Fruit fly (Drosophila melanogaster): Measurements from ENCODE around the gene cpo.

cpo gene

dm6 chr3R:17949362-17950121 is 29.9 kb downstream of the cpo start (continued):
- TF ChIP-seq CG11247 (GFP tag; IDR thresholded peaks at IDR 0.05) (0 out of 2 replicates have a peak, but pooled peaks have one; percentile 31), CG10366 (GFP tag; IDR thresholded peaks at IDR 0.05) (peak; percentile 73), HLH4C (GFP tag; IDR thresholded peaks at IDR 0.05; ENCODE audit: partially characterized antibody) (no peak), corto (GFP tag; optimal IDR thresholded peaks at IDR 0.05) (no peak), CG11504 (tag; optimal IDR thresholded peaks at IDR 0.05) (peak; percentile 86), CG12769 (tag; optimal IDR thresholded peaks at IDR 0.05) (peak; percentile 21), CG11560 (tag; IDR thresholded peaks at IDR 0.05) (peak; percentile 66; the same call in 1 of the 3 replicates), gcm (GFP tag; optimal IDR thresholded peaks at IDR 0.05) (peak; percentile 59), prd (optimal IDR thresholded peaks at IDR 0.05) (no peak), prd (GFP tag; IDR thresholded peaks at IDR 0.05) (peak; percentile 83), Dll (GFP tag; IDR thresholded peaks at IDR 0.05; ENCODE audit: partially characterized antibody) (no peak), CG5245 (GFP tag; optimal IDR thresholded peaks at IDR 0.05) (peak; percentile 53), CG14014 (GFP tag; IDR thresholded peaks at IDR 0.05) (peak; percentile 56; the same call in 1 of the 2 replicates), CG18011 (GFP tag; optimal IDR thresholded peaks at IDR 0.05) (no peak), CG42726 (GFP tag; IDR thresholded peaks at IDR 0.05; ENCODE audit: partially characterized antibody) (no peak), nau (GFP tag; optimal IDR thresholded peaks at IDR 0.05) (peak; percentile 65), ewg (GFP tag; optimal IDR thresholded peaks at IDR 0.05) (peak; percentile 69), Hey (tag; optimal IDR thresholded peaks at IDR 0.05) (no peak), CG17568 (GFP tag; optimal IDR thresholded peaks at IDR 0.05) (peak; percentile 4), CG18619 (GFP tag; optimal IDR thresholded peaks at IDR 0.05) (peak; percentile 67), Fer3 (tag; optimal IDR thresholded peaks at IDR 0.05) (peak; percentile 23), eve (GFP tag; optimal IDR thresholded peaks at IDR 0.05) (peak in 1 of 2 experiments; percentile 89), PHDP (tag; optimal IDR thresholded peaks at IDR 0.05) (peak; percentile 59), CG14965 (GFP tag; optimal IDR thresholded peaks at IDR 0.05; ENCODE audit: borderline replicate concordance) (no peak), CG3995 (GFP tag; optimal IDR thresholded peaks at IDR 0.05) (no peak), CG1832 (GFP tag; optimal IDR thresholded peaks at IDR 0.05) (no peak), CG1024 (GFP tag; IDR thresholded peaks at IDR 0.05) (no peak), D19A (tag; optimal IDR thresholded peaks at IDR 0.05) (peak; percentile 64), CG14441 (GFP tag; IDR thresholded peaks at IDR 0.05) (peak; percentile 65; the same call in 1 of the 2 replicates), sim (GFP tag; IDR thresholded peaks at IDR 0.05) (no peak), abd-A (tag; optimal IDR thresholded peaks at IDR 0.05) (no peak), sr (GFP tag; IDR thresholded peaks at IDR 0.05) (no peak), fd64A (GFP tag; optimal IDR thresholded peaks at IDR 0.05) (peak; percentile 17), CG7963 (GFP tag; IDR thresholded peaks at IDR 0.05; ENCODE audit: partially characterized antibody) (no peak), Spps (tag; optimal IDR thresholded peaks at IDR 0.05) (peak; percentile 32), CHES-1-like (GFP tag; optimal IDR thresholded peaks at IDR 0.05) (peak; percentile 1), CG6254 (GFP tag; optimal IDR thresholded peaks at IDR 0.05) (peak; percentile 47), Taf1 (GFP tag; IDR thresholded peaks at IDR 0.05) (0 out of 2 replicates have a peak, but pooled peaks have one; percentile 23), HLHmδ (GFP tag; optimal IDR thresholded peaks at IDR 0.05) (no peak), Hr78 (GFP tag; optimal IDR thresholded peaks at IDR 0.05) (peak in 1 of 2 experiments; percentile 67), Asciz (GFP tag; optimal IDR thresholded peaks at IDR 0.05) (peak; percentile 48), salm (tag; optimal IDR thresholded peaks at IDR 0.05) (no peak), lilli (GFP tag; optimal IDR thresholded peaks at IDR 0.05) (peak; percentile 50), Sox102F (GFP tag; optimal IDR thresholded peaks at IDR 0.05) (peak; percentile 76), pb (GFP tag; optimal IDR thresholded peaks at IDR 0.05) (peak; percentile 31), CG15479 (GFP tag; optimal IDR thresholded peaks at IDR 0.05) (no peak), CG16863 (GFP tag; optimal IDR thresholded peaks at IDR 0.05) (peak; percentile 39), jing (GFP tag; optimal IDR thresholded peaks at IDR 0.05) (peak; percentile 73)

Data from whole organism, embryonic.